Worm (Caenorhabditis elegans) whole organism, midembryonic: ENCODE results near the gene srz-99.

ENCODE experiments used
- T22C8.4 ChIP-seq: fragments of 200-800 bp; sonication (Bioruptor generic); IDR thresholded peaks from 2 replicates; pipeline ENCODE4 v1.3.6; 2022; ENCODE audit warnings: missing genetic modification characterization, missing compliant biosample characterization
- cog-1 ChIP-seq: sonication (generic microtip); optimal IDR thresholded peaks from 2 replicates; lab custom pipeline; 2016; ENCODE audit warnings: missing genetic modification characterization, missing compliant biosample characterization
- flt-1 ChIP-seq: fragments of 200-800 bp; sonication (Bioruptor generic); IDR thresholded peaks from 2 replicates; pipeline ENCODE4 v1.3.6; 2022; ENCODE audit warnings: missing genetic modification characterization, missing compliant biosample characterization
- klf-2 ChIP-seq: fragments of 200-800 bp; sonication (Bioruptor generic); conservative IDR thresholded peaks from 2 replicates; pipeline ENCODE4 v1.3.6; 2022; ENCODE audit warnings: missing genetic modification reagents, missing genetic modification characterization, missing compliant biosample characterization
- med-1 ChIP-seq: sonication (generic microtip); optimal IDR thresholded peaks from 2 replicates; lab custom pipeline; 2017; ENCODE audit warnings: missing genetic modification characterization, mild to moderate bottlenecking, missing compliant biosample characterization, antibody characterized with exemption, missing genetic modification reagents; ENCODE audit not compliant: insufficient read depth
- ref-1 ChIP-seq: fragments of 200-800 bp; sonication (Bioruptor generic); conservative IDR thresholded peaks from 2 replicates; pipeline ENCODE4 v1.3.6; 2022; ENCODE audit warnings: missing genetic modification reagents, missing genetic modification characterization, missing compliant biosample characterization
- tab-1 ChIP-seq: fragments of 200-800 bp; sonication (Bioruptor generic); IDR thresholded peaks from 2 replicates; pipeline ENCODE4 v1.3.6; 2022; ENCODE audit warnings: missing genetic modification characterization, missing compliant biosample characterization
- ztf-23 ChIP-seq: fragments of 200-800 bp; sonication (Bioruptor generic); IDR thresholded peaks from 2 replicates; pipeline ENCODE4 v1.3.6; 2022; ENCODE audit warnings: missing genetic modification reagents, missing genetic modification characterization, missing compliant biosample characterization
- ztf-29 ChIP-seq: fragments of 200-800 bp; sonication (Bioruptor generic); IDR thresholded peaks from 2 replicates; pipeline ENCODE4 v1.3.6; 2022; ENCODE audit warnings: missing genetic modification reagents, missing genetic modification characterization, missing compliant biosample characterization

DNA sequence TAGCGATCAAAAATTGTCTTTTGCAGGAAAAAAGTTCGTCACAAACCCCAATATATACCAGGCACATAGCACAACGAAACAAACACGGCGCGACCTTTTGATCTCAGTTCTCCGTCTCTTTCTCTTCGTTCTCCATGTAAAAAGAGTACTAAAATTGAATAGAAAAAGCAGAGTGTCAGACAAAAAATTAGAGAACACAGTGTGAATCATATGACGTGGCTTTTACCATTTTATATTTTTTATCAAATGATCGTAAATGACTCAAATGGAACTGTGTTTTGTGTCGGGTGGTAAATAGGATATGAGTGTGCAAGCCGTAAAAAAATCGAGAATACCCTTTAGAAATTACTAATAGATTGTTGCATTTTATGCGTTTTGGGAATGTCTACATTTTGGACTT, 4.1 kb upstream of the srz-99 start:
- no peak for TF ChIP-seq med-1 (GFP tag; lab: Kevin White, UChicago)
- TF ChIP-seq tab-1 (GFP tag; lab: Robert Waterston, UW), result no peak
- TF ChIP-seq flt-1 (GFP tag; lab: Robert Waterston, UW), result no peak
- TF ChIP-seq T22C8.4 (GFP tag; lab: Robert Waterston, UW), result no peak
- TF ChIP-seq ref-1 (GFP tag; lab: Robert Waterston, UW), result no peak
- TF ChIP-seq ztf-29 (GFP tag; lab: Robert Waterston, UW), result no peak
- TF ChIP-seq klf-2 (GFP tag; lab: Robert Waterston, UW), result no peak
- TF ChIP-seq cog-1, result no peak
- TF ChIP-seq ztf-23 (GFP tag; lab: Robert Waterston, UW), result no peak
